Worm (Caenorhabditis elegans) whole organism, L2 larva: ENCODE measurements around the gene ntl-3.

Experiments
- C34F6.9 ChIP-seq: fragments of 150-350 bp; optimal IDR thresholded peaks from 2 replicates; lab custom pipeline; 2014; ENCODE audit warnings: missing biosample characterization, missing genetic modification characterization
- F13H6.1 ChIP-seq: sonication (generic microtip); optimal IDR thresholded peaks from 2 replicates; lab custom pipeline; 2016; ENCODE audit warnings: missing genetic modification characterization, missing compliant biosample characterization
- ama-1 ChIP-seq: fragments of 150-350 bp; optimal IDR thresholded peaks from 2 replicates; lab custom pipeline; 2018; ENCODE audit warnings: inconsistent platforms
- ceh-82 ChIP-seq: fragments of 150-350 bp; optimal IDR thresholded peaks from 2 replicates; lab custom pipeline; 2014; ENCODE audit warnings: missing biosample characterization, missing genetic modification characterization
- fos-1 ChIP-seq: fragments of 150-350 bp; optimal IDR thresholded peaks from 2 replicates; lab custom pipeline; 2014; ENCODE audit warnings: missing biosample characterization, missing genetic modification characterization
- lin-13 ChIP-seq: fragments of 150-350 bp; optimal IDR thresholded peaks from 2 replicates; lab custom pipeline; 2014; ENCODE audit warnings: missing biosample characterization, missing genetic modification reagents, missing genetic modification characterization
- mdl-1 ChIP-seq, 2 experiments: fragments of 150-350 bp in 1 of 2; sonication (generic microtip) in 1 of 2; optimal IDR thresholded peaks; 2 replicates each; lab custom pipeline; 2017; ENCODE audit warnings: missing biosample characterization in 2 of 2, missing genetic modification characterization in 2 of 2
- nhr-23 ChIP-seq: fragments of 150-350 bp; optimal IDR thresholded peaks from 2 replicates; lab custom pipeline; 2014; ENCODE audit warnings: missing biosample characterization, missing genetic modification reagents, missing genetic modification characterization
- nhr-77 ChIP-seq: fragments of 150-350 bp; optimal IDR thresholded peaks from 2 replicates; lab custom pipeline; 2014; ENCODE audit warnings: missing biosample characterization, missing genetic modification characterization
- unc-62 ChIP-seq: fragments of 150-350 bp; optimal IDR thresholded peaks from 2 replicates; lab custom pipeline; 2014; ENCODE audit warnings: missing biosample characterization, missing genetic modification reagents, missing genetic modification characterization

DNA sequence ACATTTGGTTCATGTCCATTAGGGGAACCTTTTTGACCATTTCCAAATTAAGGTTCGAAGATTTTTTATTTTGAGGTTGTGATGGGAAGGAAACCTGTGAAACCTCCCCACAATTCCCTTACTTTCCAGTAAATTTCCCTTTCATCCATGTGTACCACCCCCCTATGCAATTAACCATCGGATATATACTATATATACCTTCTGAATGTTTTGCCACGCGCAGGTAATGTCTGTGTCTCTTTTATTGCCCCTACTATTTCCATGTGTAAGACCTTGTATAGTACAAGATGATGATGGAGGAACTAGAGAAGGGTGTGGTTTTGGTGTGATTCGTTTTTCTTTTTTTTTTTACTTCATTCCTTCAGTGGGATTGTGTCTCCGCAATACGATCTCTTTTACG lies 31.6 kb downstream of the ntl-3 start:
- TF ChIP-seq F13H6.1 (tag; lab: Kevin White, UChicago) (no peak), fos-1 (tag; lab: Kevin White, UChicago) (no peak), nhr-23 (tag; lab: Kevin White, UChicago) (no peak), ceh-82 (tag; lab: Kevin White, UChicago) (no peak), C34F6.9 (tag; lab: Kevin White, UChicago) (no peak), ama-1 (lab: Kevin White, UChicago) (no peak), lin-13 (GFP tag; lab: Kevin White, UChicago) (no peak), mdl-1 (tag; optimal IDR thresholded peaks at IDR 0.05; lab: Kevin White, UChicago) (no peak), unc-62 (GFP tag; lab: Kevin White, UChicago) (no peak), nhr-77 (tag; lab: Kevin White, UChicago) (no peak)
